Worm (Caenorhabditis elegans) whole organism, L3 larva: ENCODE results near the gene ltd-1.

Source experiments
- aly-2 ChIP-seq: fragments of 150-350 bp; optimal IDR thresholded peaks from 2 replicates; lab custom pipeline; 2014; ENCODE audit warnings: missing biosample characterization, missing genetic modification characterization
- fkh-10 ChIP-seq: sonication (generic microtip); optimal IDR thresholded peaks from 2 replicates; lab custom pipeline; 2017; ENCODE audit warnings: missing biosample characterization, missing genetic modification reagents, missing genetic modification characterization
- skn-1 ChIP-seq: fragments of 150-350 bp; optimal IDR thresholded peaks from 2 replicates; lab custom pipeline; 2014; ENCODE audit warnings: missing biosample characterization, missing genetic modification characterization

- TF ChIP-seq skn-1 (tag; lab: Kevin White, UChicago) (peak; percentile 90), fkh-10 (GFP tag; lab: Kevin White, UChicago) (no peak), aly-2 (no peak)
Observed at ce11 chrII:8138015-8138546, 45.5 kb upstream of the ltd-1 start, which contains the start of gene cdc-48.2.
